Worm (Caenorhabditis elegans) whole organism, L2 larva: Measurements from ENCODE around the gene W10G11.19.
"Not testable (repeated sequence)": the region's sequence is repeated elsewhere in the genome, so short reads cannot be mapped to it uniquely, and the experiment has no call there.

Experiments
- ceh-82 ChIP-seq: fragments of 150-350 bp; optimal IDR thresholded peaks from 2 replicates; lab custom pipeline; 2014; ENCODE audit warnings: missing biosample characterization, missing genetic modification characterization
- egl-27 ChIP-seq: sonication (generic microtip); optimal IDR thresholded peaks from 3 replicates; lab custom pipeline; 2017; ENCODE audit warnings: missing biosample characterization, missing genetic modification reagents, missing genetic modification characterization
- elt-3 ChIP-seq: sonication (generic microtip); optimal IDR thresholded peaks from 2 replicates; lab custom pipeline; 2017; ENCODE audit warnings: missing biosample characterization, missing genetic modification characterization
- fos-1 ChIP-seq: fragments of 150-350 bp; optimal IDR thresholded peaks from 2 replicates; lab custom pipeline; 2014; ENCODE audit warnings: missing biosample characterization, missing genetic modification characterization
- nhr-12 ChIP-seq: fragments of 150-350 bp; optimal IDR thresholded peaks from 2 replicates; lab custom pipeline; 2014; ENCODE audit warnings: missing biosample characterization, missing genetic modification characterization
- nhr-237 ChIP-seq: fragments of 150-350 bp; optimal IDR thresholded peaks from 2 replicates; lab custom pipeline; 2014; ENCODE audit warnings: missing biosample characterization, missing genetic modification characterization
- nhr-25 ChIP-seq: fragments of 150-350 bp; sonication (generic microtip); optimal IDR thresholded peaks from 3 replicates; lab custom pipeline; 2014; ENCODE audit warnings: missing biosample characterization, missing genetic modification characterization
- nhr-77 ChIP-seq: fragments of 150-350 bp; optimal IDR thresholded peaks from 2 replicates; lab custom pipeline; 2014; ENCODE audit warnings: missing biosample characterization, missing genetic modification characterization
- skn-1 ChIP-seq: sonication (generic microtip); optimal IDR thresholded peaks from 2 replicates; lab custom pipeline; 2017; ENCODE audit warnings: missing biosample characterization, missing genetic modification characterization
- sma-3 ChIP-seq: sonication (generic microtip); optimal IDR thresholded peaks from 2 replicates; lab custom pipeline; 2016; ENCODE audit warnings: missing genetic modification reagents, missing genetic modification characterization, missing compliant biosample characterization
- snpc-4 ChIP-seq: fragments of 150-350 bp; optimal IDR thresholded peaks from 2 replicates; lab custom pipeline; 2014; ENCODE audit warnings: missing biosample characterization, missing genetic modification characterization
- zag-1 ChIP-seq: fragments of 150-350 bp; optimal IDR thresholded peaks from 2 replicates; lab custom pipeline; 2014; ENCODE audit warnings: missing biosample characterization, missing genetic modification characterization
- ztf-4 ChIP-seq: fragments of 150-350 bp; optimal IDR thresholded peaks from 2 replicates; lab custom pipeline; 2014; ENCODE audit warnings: missing biosample characterization, missing genetic modification characterization

- not testable (repeated sequence) for TF ChIP-seq ztf-4; nhr-12 (tag; lab: Kevin White, UChicago); egl-27 (tag; lab: Kevin White, UChicago); zag-1 (tag; lab: Kevin White, UChicago); nhr-77 (tag; lab: Kevin White, UChicago); snpc-4 (tag; lab: Kevin White, UChicago); skn-1 (tag; lab: Kevin White, UChicago); elt-3; nhr-25 (tag; lab: Kevin White, UChicago); nhr-237; fos-1 (tag; lab: Kevin White, UChicago); ceh-82 (tag; lab: Kevin White, UChicago)
- peak; percentile 22 for TF ChIP-seq sma-3 (GFP tag; lab: Kevin White, UChicago)
Observed at ce11 chrII:3567576-3567975, 17.1 kb downstream of the W10G11.19 start.
